Worm (Caenorhabditis elegans) whole organism, midembryonic: ENCODE measurements around the gene F55C12.19.

Experiments
- T22C8.4 ChIP-seq: fragments of 200-800 bp; sonication (Bioruptor generic); IDR thresholded peaks from 2 replicates; pipeline ENCODE4 v1.3.6; 2022; ENCODE audit warnings: missing genetic modification characterization, missing compliant biosample characterization
- med-1 ChIP-seq: sonication (generic microtip); optimal IDR thresholded peaks from 2 replicates; lab custom pipeline; 2017; ENCODE audit warnings: missing genetic modification characterization, mild to moderate bottlenecking, missing compliant biosample characterization, antibody characterized with exemption, missing genetic modification reagents; ENCODE audit not compliant: insufficient read depth
- tab-1 ChIP-seq: fragments of 200-800 bp; sonication (Bioruptor generic); IDR thresholded peaks from 2 replicates; pipeline ENCODE4 v1.3.6; 2022; ENCODE audit warnings: missing genetic modification characterization, missing compliant biosample characterization
- ztf-23 ChIP-seq: fragments of 200-800 bp; sonication (Bioruptor generic); IDR thresholded peaks from 2 replicates; pipeline ENCODE4 v1.3.6; 2022; ENCODE audit warnings: missing genetic modification reagents, missing genetic modification characterization, missing compliant biosample characterization
- ztf-29 ChIP-seq: fragments of 200-800 bp; sonication (Bioruptor generic); IDR thresholded peaks from 2 replicates; pipeline ENCODE4 v1.3.6; 2022; ENCODE audit warnings: missing genetic modification reagents, missing genetic modification characterization, missing compliant biosample characterization

DNA sequence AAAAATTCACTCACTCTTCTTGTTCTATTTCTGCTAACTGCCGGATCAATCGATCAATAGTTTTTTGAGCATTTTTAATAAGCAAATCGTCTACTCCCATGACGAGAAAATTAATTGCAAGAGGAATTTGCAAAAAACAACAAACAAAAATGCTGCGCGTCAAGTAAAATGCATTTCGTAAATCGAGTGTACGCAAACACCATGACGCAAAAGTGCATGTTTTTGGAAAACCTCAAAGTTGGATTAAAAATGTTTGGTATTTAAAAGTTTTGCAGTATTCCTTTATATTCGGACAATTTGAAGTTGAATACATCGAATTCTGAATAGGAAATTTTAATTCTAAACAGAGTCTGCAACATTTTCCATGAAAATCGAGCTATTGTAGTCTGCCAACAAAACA, 26.7 kb upstream of the F55C12.19 start, which contains the start of gene ZK1248.19:
- no peak for TF ChIP-seq ztf-29
- TF ChIP-seq ztf-23 (GFP tag; lab: Robert Waterston, UW), result no peak
- no peak for TF ChIP-seq med-1 (GFP tag; lab: Kevin White, UChicago)
- TF ChIP-seq tab-1 (GFP tag; lab: Robert Waterston, UW), result no peak
- TF ChIP-seq T22C8.4, result no peak
